Worm (Caenorhabditis elegans): Measurements from ENCODE around the gene Y54G2A.48.
A peak's percentile ranks its signal among the peaks of the same experiment; 100 is the strongest.

DNA sequence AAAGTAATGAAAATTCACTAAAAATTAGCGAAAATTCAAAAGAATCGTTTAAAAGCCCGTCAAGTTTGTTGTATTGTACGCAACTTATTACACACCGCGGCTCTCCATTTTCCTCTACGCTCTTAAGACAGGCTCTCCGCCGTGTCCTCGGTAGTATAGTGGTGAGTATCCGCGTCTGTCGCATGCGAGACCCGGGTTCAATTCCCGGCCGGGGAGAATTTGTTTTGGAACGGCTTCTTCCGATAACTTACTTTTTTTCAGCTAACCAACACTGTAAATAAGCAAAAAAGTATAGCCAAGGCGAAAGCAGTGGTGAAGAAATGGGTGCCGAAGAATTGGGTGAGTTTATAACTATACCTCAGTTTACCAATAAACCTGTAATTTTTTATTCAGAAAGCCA is 30.3 kb downstream of the Y54G2A.48 start:
- peak; percentile 6 for TF ChIP-seq elt-2 (tag; optimal IDR thresholded peaks at IDR 0.05)
- TF ChIP-seq ama-1 (optimal IDR thresholded peaks at IDR 0.05): no peak
- no peak for TF ChIP-seq skn-1 (tag; optimal IDR thresholded peaks at IDR 0.05)
- TF ChIP-seq nfya-1 (tag; optimal IDR thresholded peaks at IDR 0.05; ENCODE audit: insufficient read depth): peak; percentile 2
- TF ChIP-seq nhr-237 (tag; optimal IDR thresholded peaks at IDR 0.05): no peak
- no peak for TF ChIP-seq lin-15B (tag; optimal IDR thresholded peaks at IDR 0.05)
- no peak for TF ChIP-seq nhr-28 (tag; optimal IDR thresholded peaks at IDR 0.05)
- no peak for TF ChIP-seq nhr-77 (tag; optimal IDR thresholded peaks at IDR 0.05)
- no peak for TF ChIP-seq sea-2 (GFP tag; optimal IDR thresholded peaks at IDR 0.05)

Data from whole organism, L3 larva.